Worm (Caenorhabditis elegans): Measurements from ENCODE around the gene cyp-25A3.

DNA sequence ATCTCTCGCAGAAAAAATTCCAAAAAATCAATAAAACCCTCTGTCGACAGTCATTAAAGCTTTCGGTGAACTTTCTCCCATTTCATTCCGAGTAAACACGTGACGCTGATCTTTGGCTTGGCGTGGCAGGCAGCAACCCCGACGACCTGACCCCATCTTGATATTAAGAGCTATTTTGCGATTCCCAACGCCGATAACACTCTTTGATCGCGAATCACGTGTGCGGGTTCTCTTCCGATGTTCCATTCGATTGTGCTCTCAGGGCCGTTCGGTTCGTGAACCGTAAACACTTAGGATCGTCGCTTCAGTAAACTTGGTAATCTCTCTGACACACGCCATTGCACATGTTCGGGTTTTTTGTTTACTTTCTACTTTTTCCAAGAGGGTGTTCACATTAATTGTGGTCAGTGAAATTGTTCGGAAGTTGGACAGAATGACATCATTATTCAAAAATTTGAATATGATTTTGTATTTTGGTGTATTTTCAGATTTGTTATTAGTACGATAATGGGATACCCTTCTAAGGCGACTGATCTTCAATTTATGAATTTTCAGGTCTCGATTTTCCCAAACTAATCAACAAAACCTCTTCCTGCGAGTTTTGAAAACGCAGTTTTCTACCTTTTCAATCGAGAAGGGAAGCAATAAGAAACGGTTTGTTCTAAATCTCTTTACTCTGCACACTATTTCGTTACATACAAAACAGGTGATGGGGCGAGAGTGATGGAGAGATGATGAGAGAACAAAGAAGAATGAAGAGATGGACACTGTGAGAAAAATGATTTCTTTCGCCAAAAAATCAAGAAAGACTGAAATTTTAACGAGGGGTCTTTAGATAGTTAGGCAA lies 42.1 kb downstream of the cyp-25A3 start:
- TF ChIP-seq nhr-12 (tag; optimal IDR thresholded peaks at IDR 0.05) (no peak), snpc-4 (tag; optimal IDR thresholded peaks at IDR 0.05) (no peak), dmd-4 (tag; optimal IDR thresholded peaks at IDR 0.05) (no peak), unc-55 (GFP tag; optimal IDR thresholded peaks at IDR 0.05) (no peak), fos-1 (tag; optimal IDR thresholded peaks at IDR 0.05) (peak; percentile 31)

Data from whole organism, L2 larva.